Fruit fly (Drosophila melanogaster): ENCODE measurements around the gene CG9512.
A peak's percentile ranks its signal among the peaks of the same experiment; 100 is the strongest.

The CG9512 gene

DNA sequence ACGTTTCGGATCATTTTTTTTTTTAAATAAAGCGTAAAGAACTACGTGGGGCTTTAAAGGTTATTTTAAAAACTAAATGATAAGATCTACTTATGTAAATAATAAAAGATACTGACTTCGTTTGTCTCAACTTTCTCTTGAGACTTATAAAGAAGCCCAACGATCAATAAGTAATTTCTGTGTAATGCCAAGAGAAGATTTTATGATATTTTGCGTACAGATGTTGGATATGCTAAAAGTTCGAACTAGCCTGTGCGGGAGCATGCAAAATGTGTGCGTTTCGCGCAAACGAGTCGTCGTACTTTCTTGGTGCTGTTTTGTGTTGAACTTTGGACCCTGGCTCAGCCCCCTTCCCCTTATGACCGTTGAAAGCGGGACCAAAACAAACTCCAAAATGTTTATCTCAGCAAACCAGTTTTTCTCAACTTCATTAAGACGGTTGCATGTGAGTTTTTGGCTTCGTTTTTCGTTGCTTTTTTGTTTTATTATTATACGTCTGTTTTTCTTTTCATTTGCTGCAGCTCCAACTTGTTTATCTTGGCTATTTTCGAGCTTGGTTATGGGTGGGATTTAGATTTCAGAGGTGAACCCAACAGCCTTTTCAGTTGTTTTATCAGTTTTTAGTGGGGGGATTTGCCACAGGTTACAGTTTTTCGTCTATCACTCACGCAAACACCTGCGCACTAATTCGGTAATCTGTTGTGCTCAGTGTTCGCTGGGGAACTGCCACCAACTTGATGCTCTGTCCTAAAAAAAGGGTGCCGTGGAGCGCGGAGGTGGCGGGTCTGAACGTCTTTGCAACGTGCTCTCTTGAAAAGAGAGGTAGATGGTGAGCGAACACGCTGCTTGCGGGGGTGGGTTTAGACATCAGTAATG is 47.7 kb upstream of the CG9512 start, which contains the start of gene pdgy (continued):
- TF ChIP-seq ttk (GFP tag; IDR thresholded peaks at IDR 0.05) (0 out of 2 replicates have a peak, but pooled peaks have one; percentile 14), bsh (GFP tag; optimal IDR thresholded peaks at IDR 0.05) (peak in 1 of 2 experiments; percentile 89), Med (GFP tag) (peak; percentile 88), hb (GFP tag; IDR thresholded peaks at IDR 0.05; ENCODE audit: partially characterized antibody) (no peak), tna (GFP tag; IDR thresholded peaks at IDR 0.05; ENCODE audit: partially characterized antibody) (no peak), run (tag; optimal IDR thresholded peaks at IDR 0.05) (no peak), shn (GFP tag; optimal IDR thresholded peaks at IDR 0.05) (no peak), Ptx1 (GFP tag; IDR thresholded peaks at IDR 0.05) (0 out of 2 replicates have a peak, but pooled peaks have one; percentile 14), kni (GFP tag; optimal IDR thresholded peaks at IDR 0.05) (peak; percentile 84), Drgx (GFP tag; IDR thresholded peaks at IDR 0.05) (peak; percentile 50), sens (GFP tag) (peak; percentile 72), seq (GFP tag; IDR thresholded peaks at IDR 0.05) (peak; percentile 59; the same call in 1 of the 2 replicates), Hey (tag; optimal IDR thresholded peaks at IDR 0.05) (no peak)

DNA sequence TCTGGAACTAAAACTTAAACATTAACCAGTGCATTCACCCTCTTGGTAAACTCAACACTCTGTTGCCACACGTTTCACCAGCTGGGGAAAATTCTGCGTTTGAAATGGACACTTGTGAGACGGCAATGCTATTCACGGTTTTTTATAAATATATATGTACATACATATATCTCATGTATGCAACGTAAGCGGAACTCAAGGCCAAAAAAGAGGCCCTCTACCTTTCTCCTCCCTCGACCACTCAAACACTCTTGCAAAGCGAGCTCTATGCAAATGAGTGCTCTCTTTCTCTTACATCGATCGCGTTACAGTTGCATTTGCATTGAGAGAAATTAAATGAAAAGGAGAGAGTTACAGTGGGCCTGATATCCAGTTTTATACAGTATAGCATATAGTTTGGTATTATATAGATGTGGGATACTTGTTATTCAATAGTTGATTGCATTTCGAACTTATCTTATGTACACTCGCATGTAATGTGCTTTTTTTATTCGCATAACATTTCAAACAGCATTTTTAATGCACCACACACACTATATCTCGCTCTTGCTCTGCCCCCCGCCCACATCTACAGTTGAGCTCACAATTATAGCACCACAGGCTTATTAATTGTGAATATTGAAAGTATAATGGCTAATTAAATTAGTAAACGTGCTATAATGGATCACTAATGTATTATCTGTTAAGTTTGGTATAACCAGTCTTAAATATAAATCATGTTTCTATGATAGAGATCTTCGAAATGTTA is 46.9 kb upstream of the CG9512 start:
- TF ChIP-seq Dll (GFP tag; IDR thresholded peaks at IDR 0.05; ENCODE audit: partially characterized antibody) = no peak
- TF ChIP-seq CG9609 (GFP tag; optimal IDR thresholded peaks at IDR 0.05) = peak; percentile 10
- TF ChIP-seq CG6254 (GFP tag; optimal IDR thresholded peaks at IDR 0.05) = peak; percentile 27
- no peak for TF ChIP-seq Sry-δ (GFP tag; optimal IDR thresholded peaks at IDR 0.05)
- peak; percentile 34 for TF ChIP-seq ssp (GFP tag; IDR thresholded peaks at IDR 0.05)
- no peak for TF ChIP-seq Scr (GFP tag; IDR thresholded peaks at IDR 0.05; ENCODE audit: partially characterized antibody)
- peak; percentile 51 for TF ChIP-seq CG17829 (tag; optimal IDR thresholded peaks at IDR 0.05)
- TF ChIP-seq CG6272 (GFP tag; IDR thresholded peaks at IDR 0.05) = 0 out of 2 replicates have a peak, but pooled peaks have one; percentile 33
- no peak for TF ChIP-seq luna (GFP tag; optimal IDR thresholded peaks at IDR 0.05)
- no peak for TF ChIP-seq unc-4 (GFP tag; IDR thresholded peaks at IDR 0.05; ENCODE audit: partially characterized antibody)
- TF ChIP-seq Oli (tag; optimal IDR thresholded peaks at IDR 0.05) = peak; percentile 57
- TF ChIP-seq wor (GFP tag; IDR thresholded peaks at IDR 0.05) = no peak
- peak; percentile 41 for TF ChIP-seq unpg (GFP tag; optimal IDR thresholded peaks at IDR 0.05)
- no peak for TF ChIP-seq CG8089 (GFP tag; optimal IDR thresholded peaks at IDR 0.05)
- TF ChIP-seq CG6689 (GFP tag; IDR thresholded peaks at IDR 0.05) = peak; percentile 37
- TF ChIP-seq ewg (GFP tag; optimal IDR thresholded peaks at IDR 0.05) = peak; percentile 44
- no peak for TF ChIP-seq Tbp (GFP tag; optimal IDR thresholded peaks at IDR 0.05)
- TF ChIP-seq wek (GFP tag; optimal IDR thresholded peaks at IDR 0.05) = no peak
- no peak for TF ChIP-seq CG6683 (GFP tag; optimal IDR thresholded peaks at IDR 0.05)
- TF ChIP-seq CG18262 (tag; optimal IDR thresholded peaks at IDR 0.05) = peak; percentile 63
- TF ChIP-seq dysf (GFP tag; IDR thresholded peaks at IDR 0.05) = peak; percentile 38; the same call in 2 of the 3 replicates
- TF ChIP-seq CG13296 (GFP tag; optimal IDR thresholded peaks at IDR 0.05) = no peak
- 0 out of 3 replicates have a peak, but pooled peaks have one; percentile 27 for TF ChIP-seq sr (GFP tag; IDR thresholded peaks at IDR 0.05)
- no peak for TF ChIP-seq mld (GFP tag; IDR thresholded peaks at IDR 0.05; ENCODE audit: partially characterized antibody)
- TF ChIP-seq Hsf (GFP tag; optimal IDR thresholded peaks at IDR 0.05) = peak; percentile 16
- no peak for TF ChIP-seq CG11085 (GFP tag; IDR thresholded peaks at IDR 0.05)
- no peak for TF ChIP-seq CG31388 (GFP tag; optimal IDR thresholded peaks at IDR 0.05)
- TF ChIP-seq odd (GFP tag; optimal IDR thresholded peaks at IDR 0.05) = no peak
- TF ChIP-seq mam (GFP tag; optimal IDR thresholded peaks at IDR 0.05) = peak; percentile 8
- no peak for TF ChIP-seq Fer1 (GFP tag; optimal IDR thresholded peaks at IDR 0.05)
- peak; percentile 39 for TF ChIP-seq run (tag; optimal IDR thresholded peaks at IDR 0.05)
- peak; percentile 10 for TF ChIP-seq CG5245 (GFP tag; optimal IDR thresholded peaks at IDR 0.05)
- TF ChIP-seq B-H2 (GFP tag; optimal IDR thresholded peaks at IDR 0.05) = no peak
- peak; percentile 32 for TF ChIP-seq trem (tag; optimal IDR thresholded peaks at IDR 0.05)
